Fruit fly (Drosophila melanogaster) whole organism, embryonic: ENCODE measurements around the gene sra.

Experiments used
- Adf1 ChIP-seq: fragments of 200-800 bp; sonication (Bioruptor generic); IDR thresholded peaks from 2 replicates; pipeline ENCODE4 v1.3.6; 2022; ENCODE audit warnings: missing biosample characterization, missing genetic modification characterization
- B-H2 ChIP-seq: fragments of 200-800 bp; sonication (Bioruptor generic); optimal IDR thresholded peaks from 2 replicates; lab custom pipeline; 2018; ENCODE audit warnings: missing biosample characterization, mild to moderate bottlenecking, missing genetic modification characterization
- Bgb ChIP-seq: fragments of 200-800 bp; sonication (Bioruptor generic); IDR thresholded peaks from 2 replicates; pipeline ENCODE4 v1.3.6; 2022; ENCODE audit warnings: missing biosample characterization, missing genetic modification characterization; ENCODE audit not compliant: partially characterized antibody
- CG1024 ChIP-seq: fragments of 200-800 bp; sonication (Bioruptor generic); IDR thresholded peaks from 2 replicates; pipeline ENCODE4 v1.3.6; 2022; ENCODE audit warnings: missing biosample characterization, missing genetic modification characterization
- CG10321 ChIP-seq: fragments of 200-800 bp; sonication (Bioruptor generic); IDR thresholded peaks from 2 replicates; pipeline ENCODE4 v1.3.6; 2022; ENCODE audit warnings: missing biosample characterization, missing genetic modification characterization
- CG11504 ChIP-seq: fragments of 200-800 bp; sonication (Bioruptor generic); optimal IDR thresholded peaks from 3 replicates; lab custom pipeline; 2019; ENCODE audit warnings: missing biosample characterization, mild to moderate bottlenecking, missing genetic modification characterization, moderate library complexity
- CG12155 ChIP-seq: fragments of 200-800 bp; sonication (Bioruptor generic); optimal IDR thresholded peaks from 3 replicates; lab custom pipeline; 2016; ENCODE audit warnings: missing biosample characterization, missing genetic modification characterization
- CG12299 ChIP-seq: fragments of 200-800 bp; sonication (Bioruptor generic); optimal IDR thresholded peaks from 2 replicates; lab custom pipeline; 2018; ENCODE audit warnings: missing biosample characterization, mild to moderate bottlenecking, missing genetic modification characterization
- CG12391 ChIP-seq: fragments of 200-800 bp; sonication (Bioruptor generic); optimal IDR thresholded peaks from 3 replicates; lab custom pipeline; 2018; ENCODE audit warnings: missing biosample characterization, mild to moderate bottlenecking, missing genetic modification characterization, moderate library complexity
- CG12659 ChIP-seq: fragments of 200-800 bp; sonication (Bioruptor generic); optimal IDR thresholded peaks from 3 replicates; lab custom pipeline; 2017; ENCODE audit warnings: mild to moderate bottlenecking, missing biosample characterization, missing genetic modification reagents, missing genetic modification characterization
- CG13424 ChIP-seq: fragments of 200-800 bp; sonication (Bioruptor generic); optimal IDR thresholded peaks from 2 replicates; lab custom pipeline; 2019; ENCODE audit warnings: missing biosample characterization, mild to moderate bottlenecking, missing genetic modification characterization, moderate library complexity
- CG2199 ChIP-seq: fragments of 200-800 bp; sonication (Bioruptor generic); IDR thresholded peaks from 3 replicates; pipeline ENCODE4 v1.3.6; 2022; ENCODE audit warnings: missing biosample characterization, missing genetic modification characterization
- CG2678 ChIP-seq: fragments of 200-800 bp; sonication (Bioruptor generic); optimal IDR thresholded peaks from 3 replicates; lab custom pipeline; 2019; ENCODE audit warnings: missing biosample characterization, mild to moderate bottlenecking, missing genetic modification characterization, moderate library complexity
- CG30431 ChIP-seq: fragments of 200-800 bp; sonication (Bioruptor generic); optimal IDR thresholded peaks from 2 replicates; lab custom pipeline; 2017; ENCODE audit warnings: missing biosample characterization, missing genetic modification characterization
- CG34224 ChIP-seq: fragments of 200-800 bp; sonication (Bioruptor generic); IDR thresholded peaks from 3 replicates; pipeline ENCODE4 v1.3.6; 2022; ENCODE audit warnings: missing biosample characterization, missing genetic modification characterization; ENCODE audit not compliant: partially characterized antibody
- CG4820 ChIP-seq: fragments of 200-800 bp; sonication (Bioruptor generic); optimal IDR thresholded peaks from 3 replicates; lab custom pipeline; 2016; ENCODE audit warnings: missing biosample characterization, missing genetic modification characterization
- CG4854 ChIP-seq: fragments of 200-800 bp; sonication (Bioruptor generic); optimal IDR thresholded peaks from 2 replicates; lab custom pipeline; 2016; ENCODE audit warnings: missing biosample characterization, missing genetic modification characterization, inconsistent platforms
- CG6272 ChIP-seq: fragments of 200-800 bp; sonication (Bioruptor generic); IDR thresholded peaks from 2 replicates; pipeline ENCODE4 v1.3.6; 2022; ENCODE audit warnings: missing biosample characterization, missing genetic modification characterization
- CG6791 ChIP-seq: fragments of 200-800 bp; sonication (Bioruptor generic); IDR thresholded peaks from 3 replicates; pipeline ENCODE4 v1.3.6; 2022; ENCODE audit warnings: missing biosample characterization, missing genetic modification characterization; ENCODE audit not compliant: partially characterized antibody
- CG7963 ChIP-seq: fragments of 200-800 bp; sonication (Bioruptor generic); IDR thresholded peaks from 3 replicates; pipeline ENCODE4 v1.3.6; 2022; ENCODE audit warnings: missing biosample characterization, missing genetic modification characterization; ENCODE audit not compliant: partially characterized antibody
- CG8388 ChIP-seq: fragments of 200-800 bp; sonication (Bioruptor generic); optimal IDR thresholded peaks from 2 replicates; lab custom pipeline; 2019; ENCODE audit warnings: missing biosample characterization, mild to moderate bottlenecking, missing genetic modification characterization, moderate library complexity
- CG8765 ChIP-seq: fragments of 200-800 bp; sonication (Bioruptor generic); IDR thresholded peaks from 2 replicates; pipeline ENCODE4 v1.3.6; 2022; ENCODE audit warnings: missing biosample characterization, missing genetic modification characterization
- CG8924 ChIP-seq: fragments of 200-800 bp; optimal IDR thresholded peaks from 3 replicates; lab custom pipeline; 2019; ENCODE audit warnings: missing biosample characterization, mild to moderate bottlenecking, missing genetic modification characterization, moderate library complexity
- CoRest ChIP-seq: fragments of 200-800 bp; sonication (Bioruptor generic); optimal IDR thresholded peaks from 3 replicates; lab custom pipeline; 2018; ENCODE audit warnings: missing biosample characterization, mild to moderate bottlenecking, missing genetic modification characterization, moderate library complexity
- D19B ChIP-seq: fragments of 200-800 bp; sonication (Bioruptor generic); optimal IDR thresholded peaks from 2 replicates; lab custom pipeline; 2017; ENCODE audit warnings: missing biosample characterization, mild to moderate bottlenecking, missing genetic modification characterization
- Dbx ChIP-seq: fragments of 200-800 bp; sonication (Bioruptor generic); IDR thresholded peaks from 3 replicates; pipeline ENCODE4 v1.3.6; 2022; ENCODE audit warnings: missing biosample characterization, missing genetic modification characterization
- Dref ChIP-seq: fragments of 200-800 bp; sonication (Bioruptor generic); IDR thresholded peaks from 2 replicates; pipeline ENCODE4 v1.3.6; 2022; ENCODE audit warnings: missing biosample characterization, missing genetic modification characterization
- HmgD ChIP-seq: fragments of 200-800 bp; sonication (Bioruptor generic); optimal IDR thresholded peaks from 3 replicates; lab custom pipeline; 2016; ENCODE audit warnings: missing biosample characterization, missing genetic modification characterization
- Hmx ChIP-seq: fragments of 200-800 bp; sonication (Bioruptor generic); optimal IDR thresholded peaks from 2 replicates; lab custom pipeline; 2016; ENCODE audit warnings: missing biosample characterization, missing genetic modification characterization
- MESR4 ChIP-seq: fragments of 200-800 bp; sonication (Bioruptor generic); optimal IDR thresholded peaks from 2 replicates; lab custom pipeline; 2018; ENCODE audit warnings: missing biosample characterization, mild to moderate bottlenecking, missing genetic modification characterization, moderate library complexity
- Max ChIP-seq: fragments of 200-800 bp; sonication (Bioruptor generic); optimal IDR thresholded peaks from 2 replicates; lab custom pipeline; 2016; ENCODE audit warnings: missing biosample characterization, mild to moderate bottlenecking, missing genetic modification characterization
- NC2β ChIP-seq: fragments of 200-800 bp; sonication (Bioruptor generic); optimal IDR thresholded peaks from 2 replicates; lab custom pipeline; 2016; ENCODE audit warnings: missing biosample characterization, missing genetic modification characterization
- Neu2 ChIP-seq: fragments of 200-800 bp; sonication (Bioruptor generic); optimal IDR thresholded peaks from 3 replicates; lab custom pipeline; 2016; ENCODE audit warnings: missing biosample characterization, missing genetic modification characterization, borderline replicate concordance
- Nf-YA ChIP-seq: fragments of 200-800 bp; sonication (Bioruptor generic); IDR thresholded peaks from 2 replicates; pipeline ENCODE4 v1.3.6; 2022; ENCODE audit warnings: missing biosample characterization, missing genetic modification characterization
- NfI ChIP-seq: fragments of 200-800 bp; sonication (Bioruptor generic); optimal IDR thresholded peaks from 3 replicates; lab custom pipeline; 2018; ENCODE audit warnings: missing biosample characterization, mild to moderate bottlenecking, missing genetic modification characterization, moderate library complexity
- Rfx ChIP-seq: fragments of 200-800 bp; sonication (Bioruptor generic); IDR thresholded peaks from 2 replicates; pipeline ENCODE4 v1.3.6; 2022; ENCODE audit warnings: missing biosample characterization, missing genetic modification characterization
- Sox102F ChIP-seq: fragments of 200-800 bp; sonication (Bioruptor generic); optimal IDR thresholded peaks from 2 replicates; lab custom pipeline; 2018; ENCODE audit warnings: missing biosample characterization, mild to moderate bottlenecking, missing genetic modification characterization, moderate library complexity
- ac ChIP-seq: fragments of 200-800 bp; sonication (Bioruptor generic); optimal IDR thresholded peaks from 3 replicates; lab custom pipeline; 2017; ENCODE audit warnings: missing biosample characterization, mild to moderate bottlenecking, missing genetic modification characterization
- crp ChIP-seq, 2 experiments: fragments of 200-800 bp; sonication (Bioruptor generic); optimal IDR thresholded peaks; 2 replicates in 1 of 2; 3 replicates in 1 of 2; lab custom pipeline; 2017; ENCODE audit warnings: missing biosample characterization in 2 of 2, missing genetic modification characterization in 2 of 2, mild to moderate bottlenecking in 1 of 2, moderate library complexity in 1 of 2
- dan ChIP-seq: fragments of 200-800 bp; sonication (Bioruptor generic); IDR thresholded peaks from 2 replicates; pipeline ENCODE4 v1.3.6; 2022; ENCODE audit warnings: missing biosample characterization, missing genetic modification characterization
- gcm ChIP-seq: fragments of 200-800 bp; sonication (Bioruptor generic); optimal IDR thresholded peaks from 2 replicates; lab custom pipeline; 2019; ENCODE audit warnings: missing biosample characterization, mild to moderate bottlenecking, missing genetic modification characterization, moderate library complexity
- gt ChIP-seq: fragments of 200-800 bp; sonication (Bioruptor generic); IDR thresholded peaks from 2 replicates; pipeline ENCODE4 v1.3.6; 2022; ENCODE audit warnings: missing biosample characterization, missing genetic modification characterization
- lola ChIP-seq, 3 experiments: fragments of >200 bp in 2 of 3; fragments of 200-800 bp in 1 of 3; sonication (Bioruptor generic) in 1 of 3; optimal IDR thresholded peaks; 2 replicates each; lab custom pipeline; 2017 to 2019; ENCODE audit warnings: missing biosample characterization in 3 of 3, missing genetic modification characterization in 3 of 3, mild to moderate bottlenecking in 1 of 3, moderate library complexity in 1 of 3
- mirr ChIP-seq: fragments of 200-800 bp; sonication (Bioruptor generic); optimal IDR thresholded peaks from 3 replicates; lab custom pipeline; 2018; ENCODE audit warnings: missing biosample characterization, mild to moderate bottlenecking, missing genetic modification characterization
- ro ChIP-seq: fragments of 200-800 bp; sonication (Bioruptor generic); IDR thresholded peaks from 2 replicates; pipeline ENCODE4 v1.3.6; 2022; ENCODE audit warnings: missing biosample characterization, missing genetic modification characterization
- sqz ChIP-seq: fragments of 200-800 bp; sonication (Bioruptor generic); optimal IDR thresholded peaks from 3 replicates; lab custom pipeline; 2018; ENCODE audit warnings: missing biosample characterization, mild to moderate bottlenecking, missing genetic modification characterization
- trem ChIP-seq: fragments of 200-800 bp; optimal IDR thresholded peaks from 3 replicates; lab custom pipeline; 2019; ENCODE audit warnings: missing biosample characterization, mild to moderate bottlenecking, missing genetic modification characterization, moderate library complexity
- vfl ChIP-seq: fragments of 200-800 bp; sonication (Bioruptor generic); optimal IDR thresholded peaks from 2 replicates; lab custom pipeline; 2016; ENCODE audit warnings: missing biosample characterization, missing genetic modification characterization
- zfh1 ChIP-seq: fragments of 200-800 bp; sonication (Bioruptor generic); IDR thresholded peaks from 3 replicates; pipeline ENCODE4 v1.3.6; 2022; ENCODE audit warnings: missing biosample characterization, missing genetic modification characterization

The sra gene

dm6 chr3R:16214474-16215318 lies 27.9 kb downstream of the sra start (continued):
- TF ChIP-seq CG1024 (GFP tag; lab: Robert Waterston, UW) (no peak), Dref (no peak), HmgD (GFP tag; lab: Kevin White, UChicago) (no peak), CG30431 (GFP tag; lab: Kevin White, UChicago) (no peak), CG6272 (no peak), CG8924 (tag; lab: Kevin White, UChicago) (peak; percentile 34), Adf1 (GFP tag; lab: Robert Waterston, UW) (peak; percentile 52; the same call in 1 of the 2 replicates), MESR4 (GFP tag; lab: Kevin White, UChicago) (no peak), CG34224 (GFP tag; lab: Robert Waterston, UW) (no peak), vfl (no peak), ac (GFP tag; lab: Kevin White, UChicago) (no peak), gcm (GFP tag; lab: Kevin White, UChicago) (no peak), zfh1 (GFP tag; lab: Robert Waterston, UW) (no peak), CoRest (tag; lab: Kevin White, UChicago) (peak; percentile 68), Rfx (GFP tag; lab: Robert Waterston, UW) (no peak), CG8765 (GFP tag; lab: Robert Waterston, UW) (no peak), Sox102F (GFP tag; lab: Kevin White, UChicago) (peak; percentile 42), CG11504 (tag; lab: Kevin White, UChicago) (peak; percentile 70), Bgb (GFP tag; lab: Robert Waterston, UW) (no peak), Neu2 (GFP tag; lab: Kevin White, UChicago) (no peak), gt (GFP tag; lab: Robert Waterston, UW) (no peak), CG12391 (tag; lab: Kevin White, UChicago) (peak; percentile 45), CG6791 (GFP tag; lab: Robert Waterston, UW) (no peak), Dbx (GFP tag; lab: Robert Waterston, UW) (no peak), D19B (GFP tag; lab: Kevin White, UChicago) (peak; percentile 6), NC2β (GFP tag; lab: Kevin White, UChicago) (no peak), CG10321 (GFP tag; lab: Robert Waterston, UW) (no peak), dan (GFP tag; lab: Robert Waterston, UW) (no peak), CG2678 (tag; lab: Kevin White, UChicago) (peak; percentile 72), CG8388 (no peak), CG12659 (GFP tag; lab: Kevin White, UChicago) (peak; percentile 11), Nf-YA (peak; percentile 16; the same call in 1 of the 2 replicates), CG12299 (tag; lab: Kevin White, UChicago) (no peak), sqz (GFP tag; lab: Kevin White, UChicago) (no peak), B-H2 (GFP tag; lab: Kevin White, UChicago) (no peak), crp (GFP tag; optimal IDR thresholded peaks at IDR 0.05; lab: Kevin White, UChicago) (no peak), ro (GFP tag; lab: Robert Waterston, UW) (no peak), CG7963 (GFP tag; lab: Robert Waterston, UW) (no peak), CG13424 (tag; lab: Kevin White, UChicago) (peak; percentile 40), Max (GFP tag; lab: Kevin White, UChicago) (no peak), CG2199 (GFP tag; lab: Robert Waterston, UW) (no peak; the same call in 2 of the 3 replicates), CG4820 (GFP tag; lab: Kevin White, UChicago) (no peak), lola (GFP tag; optimal IDR thresholded peaks at IDR 0.05; lab: Kevin White, UChicago) (no peak), Hmx (no peak), trem (tag; lab: Kevin White, UChicago) (no peak), CG4854 (no peak), mirr (GFP tag; lab: Kevin White, UChicago) (no peak), NfI (GFP tag; lab: Kevin White, UChicago) (peak; percentile 30), CG12155 (GFP tag; lab: Kevin White, UChicago) (no peak)
